Fruit fly (Drosophila melanogaster): ENCODE data around the gene CG6271.

dm6 chr3R:27065136-27065535 lies 39.2 kb upstream of the CG6271 start, which contains the start of gene CG43935:
- TF ChIP-seq Dfd (GFP tag; optimal IDR thresholded peaks at IDR 0.05) = no peak
- TF ChIP-seq Ada2b (GFP tag; IDR thresholded peaks at IDR 0.05) = no peak
- TF ChIP-seq otp (GFP tag; IDR thresholded peaks at IDR 0.05) = no peak
- no peak for TF ChIP-seq CG3163 (GFP tag; optimal IDR thresholded peaks at IDR 0.05)
- TF ChIP-seq Hand (GFP tag; optimal IDR thresholded peaks at IDR 0.05) = no peak
- TF ChIP-seq CG7357 (GFP tag; IDR thresholded peaks at IDR 0.05) = no peak
- TF ChIP-seq CG2889 (GFP tag; IDR thresholded peaks at IDR 0.05) = no peak
- no peak for TF ChIP-seq pb (GFP tag; optimal IDR thresholded peaks at IDR 0.05)
- TF ChIP-seq schlank (tag; optimal IDR thresholded peaks at IDR 0.05) = no peak
- no peak for TF ChIP-seq CG14014 (GFP tag; IDR thresholded peaks at IDR 0.05)
- no peak for TF ChIP-seq ci (GFP tag; IDR thresholded peaks at IDR 0.05)
- TF ChIP-seq lola (GFP tag; optimal IDR thresholded peaks at IDR 0.05) = no peak
- TF ChIP-seq CG4854 (GFP tag; optimal IDR thresholded peaks at IDR 0.05) = no peak
- no peak for TF ChIP-seq CG9876 (GFP tag; optimal IDR thresholded peaks at IDR 0.05)
